Worm (Caenorhabditis elegans) whole organism, mixed stage, embryonic: Measurements from ENCODE around the gene mlc-4.

Source experiments
- blmp-1 ChIP-seq: fragments of 150-350 bp; optimal IDR thresholded peaks from 2 replicates; lab custom pipeline; 2014; ENCODE audit warnings: missing biosample characterization, missing genetic modification characterization
- ces-1 ChIP-seq: fragments of 150-350 bp; optimal IDR thresholded peaks from 2 replicates; lab custom pipeline; 2014; ENCODE audit warnings: missing biosample characterization, missing genetic modification reagents, missing genetic modification characterization
- elt-1 ChIP-seq: sonication (generic microtip); optimal IDR thresholded peaks from 2 replicates; lab custom pipeline; 2017; ENCODE audit warnings: missing genetic modification characterization, mild to moderate bottlenecking, missing compliant biosample characterization, antibody characterized with exemption, moderate library complexity, borderline replicate concordance; ENCODE audit not compliant: insufficient read depth
- elt-3 ChIP-seq: fragments of 150-350 bp; optimal IDR thresholded peaks from 2 replicates; lab custom pipeline; 2014; ENCODE audit warnings: missing biosample characterization, missing genetic modification characterization
- lin-32 ChIP-seq: fragments of 200-800 bp; sonication (Bioruptor generic); optimal IDR thresholded peaks from 2 replicates; lab custom pipeline; 2018; ENCODE audit warnings: mild to moderate bottlenecking, missing genetic modification characterization, missing compliant biosample characterization
- lsy-2 ChIP-seq: fragments of 150-350 bp; optimal IDR thresholded peaks from 2 replicates; lab custom pipeline; 2014; ENCODE audit warnings: missing biosample characterization, missing genetic modification characterization
- mep-1 ChIP-seq: fragments of 150-350 bp; optimal IDR thresholded peaks from 2 replicates; lab custom pipeline; 2017; ENCODE audit warnings: missing biosample characterization, missing genetic modification reagents, missing genetic modification characterization, inconsistent platforms
- pha-4 ChIP-seq: fragments of 150-350 bp; optimal IDR thresholded peaks from 2 replicates; lab custom pipeline; 2018; ENCODE audit warnings: missing biosample characterization, missing genetic modification reagents, missing genetic modification characterization
- snpc-4 ChIP-seq: fragments of 150-350 bp; optimal IDR thresholded peaks from 2 replicates; lab custom pipeline; 2014; ENCODE audit warnings: missing biosample characterization, missing genetic modification characterization
- unc-120 ChIP-seq: sonication (generic microtip); optimal IDR thresholded peaks from 2 replicates; lab custom pipeline; 2017; ENCODE audit warnings: missing genetic modification characterization, missing compliant biosample characterization; ENCODE audit not compliant: poor library complexity, severe bottlenecking

ce11 chrIII:3389426-3390020 is 4.1 kb downstream of the mlc-4 start, which contains the start of the genes elmd-1 and hecw-1:
- TF ChIP-seq lin-32: no peak
- no peak for TF ChIP-seq snpc-4
- no peak for TF ChIP-seq elt-3 (tag; lab: Kevin White, UChicago)
- TF ChIP-seq elt-1 (tag; lab: Kevin White, UChicago): no peak
- no peak for TF ChIP-seq ces-1 (GFP tag; lab: Kevin White, UChicago)
- no peak for TF ChIP-seq mep-1
- TF ChIP-seq pha-4 (tag; lab: Kevin White, UChicago): no peak
- peak; percentile 49 for TF ChIP-seq unc-120 (tag; lab: Kevin White, UChicago)
- no peak for TF ChIP-seq lsy-2 (tag; lab: Kevin White, UChicago)
- TF ChIP-seq blmp-1 (tag; lab: Kevin White, UChicago): no peak
